Fruit fly (Drosophila melanogaster) whole organism, prepupa: ENCODE results near the gene CG14418.

Experiments
- CG6163 ChIP-seq: fragments of 200-800 bp; sonication (Bioruptor generic); IDR thresholded peaks from 3 replicates; pipeline ENCODE4 v1.3.6; 2022; ENCODE audit warnings: missing biosample characterization, missing genetic modification characterization
- CG6792 ChIP-seq: fragments of 200-800 bp; sonication (Bioruptor generic); optimal IDR thresholded peaks from 3 replicates; lab custom pipeline; 2016; ENCODE audit warnings: missing biosample characterization, missing genetic modification characterization
- CG6808 ChIP-seq: fragments of 200-800 bp; sonication (Bioruptor generic); optimal IDR thresholded peaks from 3 replicates; lab custom pipeline; 2017; ENCODE audit warnings: missing biosample characterization, missing genetic modification characterization, mild to moderate bottlenecking, moderate library complexity, missing genetic modification reagents
- CG8119 ChIP-seq: fragments of 200-800 bp; sonication (Bioruptor generic); IDR thresholded peaks from 3 replicates; pipeline ENCODE4 v1.3.6; 2022; ENCODE audit warnings: missing biosample characterization, missing genetic modification characterization
- fd59A ChIP-seq: fragments of 200-800 bp; sonication (Bioruptor generic); optimal IDR thresholded peaks from 2 replicates; lab custom pipeline; 2017; ENCODE audit warnings: missing biosample characterization, mild to moderate bottlenecking, missing genetic modification characterization, missing genetic modification reagents
- lz ChIP-seq: fragments of 200-800 bp; sonication (Bioruptor generic); optimal IDR thresholded peaks from 3 replicates; lab custom pipeline; 2016; ENCODE audit warnings: missing biosample characterization, missing genetic modification characterization
- net ChIP-seq: fragments of 200-800 bp; sonication (Bioruptor generic); optimal IDR thresholded peaks from 3 replicates; lab custom pipeline; 2016; ENCODE audit warnings: missing biosample characterization, missing genetic modification characterization
- ss ChIP-seq, 2 experiments: fragments of 200-800 bp; sonication (Bioruptor generic); optimal IDR thresholded peaks; 2 replicates in 1 of 2; 3 replicates in 1 of 2; lab custom pipeline; 2017 to 2018; ENCODE audit warnings: mild to moderate bottlenecking in 2 of 2, missing biosample characterization in 2 of 2, missing genetic modification characterization in 2 of 2, moderate library complexity in 1 of 2
- vri ChIP-seq: fragments of 200-800 bp; sonication (Bioruptor generic); optimal IDR thresholded peaks from 3 replicates; lab custom pipeline; 2016; ENCODE audit warnings: missing biosample characterization, mild to moderate bottlenecking, missing genetic modification characterization

The CG14418 gene

DNA sequence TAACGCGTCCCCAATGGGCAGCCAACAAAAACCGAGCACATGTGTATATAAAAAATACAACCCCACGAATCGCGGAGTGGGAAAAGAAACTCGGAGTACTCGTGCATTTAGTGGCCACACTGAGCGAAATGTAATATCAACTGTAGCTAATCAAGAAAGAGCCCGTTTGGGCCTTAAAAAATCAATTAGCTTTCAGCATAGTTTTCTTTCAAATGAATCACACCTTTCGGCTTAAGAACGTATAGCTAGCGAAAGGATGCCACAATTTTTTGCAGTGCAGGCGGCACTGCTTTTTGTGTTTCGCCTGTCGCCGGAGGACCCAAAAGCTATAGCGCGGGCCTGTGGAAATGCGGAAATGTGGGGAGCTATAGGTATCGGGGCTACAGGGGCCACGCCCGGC lies 22.5 kb downstream of the CG14418 start (continued):
- TF ChIP-seq CG6163 (GFP tag; lab: Robert Waterston, UW) (no peak), ss (GFP tag; optimal IDR thresholded peaks at IDR 0.05; lab: Kevin White, UChicago) (peak in 1 of 2 experiments; percentile 10), CG6792 (GFP tag; lab: Kevin White, UChicago) (peak; percentile 24), vri (GFP tag; lab: Kevin White, UChicago) (no peak), CG8119 (GFP tag; lab: Robert Waterston, UW) (0 out of 3 replicates have a peak, but pooled peaks have one; percentile 27), CG6808 (GFP tag; lab: Kevin White, UChicago) (no peak), net (GFP tag; lab: Kevin White, UChicago) (no peak), fd59A (GFP tag; lab: Kevin White, UChicago) (peak; percentile 17), lz (GFP tag; lab: Kevin White, UChicago) (peak; percentile 14)
